Fruit fly (Drosophila melanogaster): ENCODE results near the gene CG46310.
A peak's percentile ranks its signal among the peaks of the same experiment; 100 is the strongest.

The CG46310 gene

dm6 chr3R:23191108-23191771 lies 17.6 kb downstream of the CG46310 start:
- peak; percentile 37 for TF ChIP-seq CG17801 (GFP tag; optimal IDR thresholded peaks at IDR 0.05; ENCODE audit: partially characterized antibody)

DNA sequence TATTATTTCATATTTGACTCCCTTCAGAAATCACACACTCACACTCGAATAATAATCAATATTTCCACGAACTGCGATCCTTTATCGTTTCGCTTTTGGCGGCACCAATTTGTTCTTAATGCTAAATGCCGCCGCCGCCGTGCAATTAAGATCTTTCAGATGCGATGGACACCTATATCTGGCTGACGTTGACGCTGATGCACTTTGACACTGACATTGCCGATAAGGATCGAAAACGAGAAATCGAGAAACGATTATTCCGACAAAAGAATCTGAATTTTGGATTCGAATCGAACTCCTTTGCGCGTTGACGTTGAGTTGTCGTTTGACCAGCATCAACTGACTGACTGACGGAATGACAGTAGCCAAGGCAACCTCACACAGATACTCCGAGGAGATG lies 19.3 kb downstream of the CG46310 start:
- no peak for TF ChIP-seq CG17801 (GFP tag; optimal IDR thresholded peaks at IDR 0.05; ENCODE audit: partially characterized antibody)

DNA sequence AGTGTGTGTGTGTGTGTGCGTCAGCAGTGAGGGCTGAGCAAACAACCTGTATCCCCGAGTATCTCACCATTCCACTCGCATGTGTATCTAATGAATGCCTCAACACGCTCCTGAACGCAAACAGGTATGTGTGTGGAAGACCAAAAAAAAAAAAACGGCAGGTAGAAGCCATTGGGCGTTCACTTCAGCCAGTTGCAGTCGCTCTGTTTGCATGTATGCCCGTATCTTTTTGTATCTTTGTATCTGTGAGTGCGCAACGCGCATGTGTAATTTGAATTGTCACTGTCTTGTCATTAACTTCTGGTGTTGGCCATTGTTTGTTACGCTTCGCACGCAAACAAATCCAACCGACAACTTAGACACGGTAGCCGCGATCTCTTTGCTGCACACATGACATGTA lies 19.7 kb downstream of the CG46310 start:
- TF ChIP-seq CG17801 (GFP tag; optimal IDR thresholded peaks at IDR 0.05; ENCODE audit: partially characterized antibody) = no peak

- TF ChIP-seq CG17801 (GFP tag; optimal IDR thresholded peaks at IDR 0.05; ENCODE audit: partially characterized antibody) = no peak
These were observed 22.0 kb downstream of the CG46310 start for dm6 chr3R:23195711-23196110.

- TF ChIP-seq CG17801 (GFP tag; optimal IDR thresholded peaks at IDR 0.05; ENCODE audit: partially characterized antibody) = peak; percentile 60
These were observed 27.4 kb downstream of the CG46310 start for dm6 chr3R:23201122-23201521.

DNA sequence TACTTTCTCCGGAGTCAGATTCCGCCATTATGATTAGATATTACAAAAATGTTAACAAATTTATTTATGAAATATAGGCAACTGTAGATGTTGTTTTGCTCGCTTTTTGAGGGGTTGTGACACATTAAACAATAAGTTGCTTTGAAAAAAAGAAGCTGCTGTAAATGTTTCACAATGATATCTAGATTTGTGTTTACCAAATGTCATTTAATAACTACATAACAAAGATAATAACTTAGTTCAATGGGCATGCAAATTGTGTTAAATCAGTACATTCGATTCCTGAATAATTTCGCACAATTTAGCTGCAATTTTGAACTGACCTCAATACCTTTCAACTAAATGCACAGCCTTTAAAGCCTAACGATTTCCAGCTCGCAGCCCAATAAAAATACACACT lies 30.3 kb downstream of the CG46310 start, which contains the start of gene fzo:
TSS of gene fzo (minus strand) at position 101 of the 400 bp plus-strand sequence.
- no peak for TF ChIP-seq CG17801 (GFP tag; optimal IDR thresholded peaks at IDR 0.05; ENCODE audit: partially characterized antibody)

- TF ChIP-seq CG17801 (GFP tag; optimal IDR thresholded peaks at IDR 0.05; ENCODE audit: partially characterized antibody) = no peak
These were observed 33.6 kb downstream of the CG46310 start for dm6 chr3R:23207254-23207653.

dm6 chr3R:23210243-23211215 lies 36.9 kb downstream of the CG46310 start:
- TF ChIP-seq CG17801 (GFP tag; optimal IDR thresholded peaks at IDR 0.05; ENCODE audit: partially characterized antibody) = no peak

DNA sequence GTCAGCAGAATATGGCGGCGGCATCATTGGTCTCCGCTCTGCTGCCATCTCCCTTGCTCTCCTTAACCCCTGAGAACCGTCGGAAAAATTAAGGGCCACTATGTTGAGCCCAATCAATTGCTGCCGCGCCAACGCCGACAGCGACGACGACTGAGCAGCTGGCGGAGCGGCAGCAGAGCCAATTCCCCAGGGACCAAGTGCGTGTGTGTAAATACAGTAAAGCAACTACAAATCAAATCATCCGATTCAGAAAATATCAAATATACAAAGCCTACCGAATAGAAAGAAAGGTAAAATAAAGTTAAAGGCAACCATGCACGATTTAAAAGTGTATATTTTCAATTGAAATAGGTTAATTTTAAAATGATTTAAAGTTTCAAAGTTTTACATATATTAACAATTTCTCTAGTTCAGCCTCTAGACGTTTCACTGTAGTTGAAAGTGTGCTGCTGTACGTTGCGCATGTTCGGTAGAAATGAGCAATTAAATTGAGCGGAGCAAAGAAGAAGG lies 38.1 kb downstream of the CG46310 start:
- TF ChIP-seq CG17801 (GFP tag; optimal IDR thresholded peaks at IDR 0.05; ENCODE audit: partially characterized antibody) = no peak

DNA sequence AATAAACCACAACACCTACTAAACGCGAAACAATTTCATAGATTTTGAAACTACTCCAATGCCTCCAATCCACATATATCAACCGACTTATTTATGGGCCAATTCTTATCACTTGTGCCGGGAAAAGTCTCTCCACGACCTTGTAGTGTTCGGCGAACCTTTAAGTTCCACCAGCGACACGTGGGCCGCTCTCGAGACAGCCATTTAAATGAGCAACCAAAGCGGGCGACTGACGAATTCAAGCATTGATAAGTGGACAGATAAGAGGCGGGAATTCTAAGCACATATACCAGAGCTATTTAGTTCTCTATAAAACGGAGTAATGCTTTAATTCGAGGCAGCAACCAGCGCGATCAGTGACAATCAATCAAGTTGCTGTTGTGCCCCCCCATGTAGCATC lies 39.1 kb downstream of the CG46310 start:
- no peak for TF ChIP-seq CG17801 (GFP tag; optimal IDR thresholded peaks at IDR 0.05; ENCODE audit: partially characterized antibody)

DNA sequence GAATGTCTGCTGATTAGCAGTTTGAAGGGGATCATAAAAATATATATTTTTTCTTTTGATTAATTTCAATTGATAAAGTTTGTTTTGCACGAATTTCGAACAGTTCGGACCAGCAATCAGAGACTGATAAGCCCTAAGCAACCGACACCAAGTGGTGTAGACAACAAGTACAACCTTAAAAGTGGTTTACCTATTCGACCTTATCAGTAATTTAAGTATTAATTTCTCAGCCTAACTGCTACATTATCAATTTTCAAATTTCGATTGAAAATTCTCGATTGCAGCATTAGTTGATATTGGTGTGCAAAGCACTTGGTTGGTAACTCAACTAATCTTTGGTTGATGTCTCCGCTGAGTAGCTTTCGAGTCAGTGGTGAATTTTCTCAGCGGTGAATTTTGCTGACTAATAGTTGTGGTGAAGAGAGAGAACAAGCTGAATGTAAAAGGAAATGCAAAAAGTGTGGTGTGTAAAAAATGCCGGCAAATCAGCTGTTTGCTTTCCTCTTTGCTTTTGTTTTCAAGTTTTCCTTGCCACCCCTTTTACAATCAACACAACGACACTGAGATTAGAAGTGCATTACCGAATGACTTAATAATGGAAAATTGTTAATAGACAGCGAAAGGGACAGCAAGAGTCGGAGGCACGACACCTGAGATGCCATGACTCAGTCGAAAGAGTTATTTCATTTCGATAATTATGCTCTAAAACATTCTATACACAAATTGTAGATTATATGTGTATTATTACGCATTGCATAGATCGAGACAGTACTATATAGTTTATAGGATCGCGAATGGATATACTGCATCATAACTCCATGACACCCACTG lies 41.1 kb downstream of the CG46310 start:
- TF ChIP-seq CG17801 (GFP tag; optimal IDR thresholded peaks at IDR 0.05; ENCODE audit: partially characterized antibody) = no peak

DNA sequence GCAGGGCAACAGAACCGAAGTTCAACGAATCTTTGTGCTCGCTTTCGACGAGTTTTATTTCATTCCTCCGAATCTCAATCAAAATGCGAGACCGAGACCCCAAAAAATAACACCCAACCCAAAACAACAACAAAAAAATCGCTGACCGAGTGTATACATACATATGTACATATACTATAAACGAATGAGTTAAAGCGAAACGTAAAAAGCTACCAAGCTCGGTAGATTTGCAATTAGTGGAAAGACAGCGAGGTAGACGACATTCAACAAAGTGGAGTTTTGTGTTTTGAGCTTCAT lies 41.7 kb downstream of the CG46310 start:
- no peak for TF ChIP-seq CG17801 (GFP tag; optimal IDR thresholded peaks at IDR 0.05; ENCODE audit: partially characterized antibody)

DNA sequence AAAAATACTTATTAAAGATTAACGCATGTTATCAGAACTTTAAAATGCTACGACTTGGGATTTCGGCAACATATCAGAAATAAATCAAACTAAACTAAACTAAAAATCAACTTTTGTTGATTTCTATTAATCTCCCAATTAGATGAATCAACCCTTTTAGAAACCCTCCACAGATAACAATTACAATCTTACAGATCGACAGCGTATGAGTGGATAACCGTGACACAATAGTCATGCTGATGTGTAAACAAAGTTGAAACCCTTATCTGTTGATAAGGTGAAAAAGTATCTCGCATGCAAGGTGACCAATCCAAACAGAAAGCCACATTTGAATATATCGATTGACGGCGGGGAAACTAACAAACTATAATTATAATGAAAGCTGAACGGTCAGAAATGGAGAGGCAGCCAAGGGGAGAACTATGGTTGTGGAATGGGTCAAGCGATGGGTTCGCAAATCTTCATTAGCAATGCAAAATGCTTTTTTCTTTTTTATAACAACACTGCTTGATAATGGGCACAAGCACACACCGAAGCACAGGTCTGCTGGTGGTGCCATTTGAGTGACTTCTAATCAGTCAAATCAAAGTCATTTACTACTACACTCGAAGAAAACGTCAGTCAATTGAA lies 43.6 kb downstream of the CG46310 start:
- no peak for TF ChIP-seq CG17801 (GFP tag; optimal IDR thresholded peaks at IDR 0.05; ENCODE audit: partially characterized antibody)

DNA sequence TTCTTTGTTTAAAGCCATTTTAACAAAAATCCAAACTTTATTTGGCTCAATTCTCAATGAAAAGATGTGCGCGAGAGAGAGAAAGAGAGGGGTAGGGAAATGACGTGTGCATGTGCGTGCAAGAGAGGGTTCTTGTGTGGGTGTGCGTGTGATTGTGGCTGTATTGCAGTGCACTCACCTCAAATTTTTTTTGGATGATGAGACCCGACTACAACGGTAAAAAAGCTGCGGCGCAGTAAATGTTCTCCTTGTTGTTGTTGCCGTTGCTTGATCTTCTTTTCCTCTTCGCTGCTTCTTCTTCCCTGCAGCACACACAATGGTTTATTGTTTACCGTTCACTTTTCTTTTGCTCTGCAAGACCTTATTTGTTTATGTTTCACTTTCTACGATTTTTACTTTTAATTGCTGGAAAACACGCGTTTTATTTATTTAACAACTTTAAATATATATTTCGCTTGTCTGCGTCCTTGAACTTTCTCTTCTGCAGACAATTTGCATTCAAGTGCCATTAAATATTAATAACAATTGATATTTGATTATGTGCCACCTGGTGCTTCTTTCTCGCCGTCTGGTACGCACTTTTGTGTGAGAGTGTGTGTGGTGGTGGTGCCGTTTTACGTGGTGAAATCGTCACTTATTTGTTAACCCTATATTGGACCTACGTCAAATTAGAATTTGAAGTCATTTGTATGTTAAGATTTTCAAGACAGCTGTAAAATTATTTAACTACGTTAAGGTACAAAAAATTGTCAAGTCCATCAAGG lies 46.7 kb downstream of the CG46310 start:
- no peak for TF ChIP-seq CG17801 (GFP tag; optimal IDR thresholded peaks at IDR 0.05; ENCODE audit: partially characterized antibody)
